Fruit fly (Drosophila melanogaster) whole organism, prepupa: ENCODE measurements around the gene CG7974.

Source experiments
- Blimp-1 ChIP-seq: fragments of 200-800 bp; sonication (Bioruptor generic); optimal IDR thresholded peaks from 3 replicates; lab custom pipeline; 2017; ENCODE audit warnings: missing biosample characterization, missing genetic modification characterization, mild to moderate bottlenecking, moderate library complexity, missing genetic modification reagents
- CG10631 ChIP-seq: fragments of 200-800 bp; sonication (Bioruptor generic); optimal IDR thresholded peaks from 2 replicates; lab custom pipeline; 2016; ENCODE audit warnings: missing biosample characterization, missing genetic modification characterization
- CG11762 ChIP-seq: fragments of 200-800 bp; sonication (Bioruptor generic); optimal IDR thresholded peaks from 3 replicates; lab custom pipeline; 2016; ENCODE audit warnings: missing biosample characterization, missing genetic modification characterization; ENCODE audit not compliant: insufficient read depth
- CG11902 ChIP-seq: fragments of 200-800 bp; sonication (Bioruptor generic); optimal IDR thresholded peaks from 3 replicates; lab custom pipeline; 2016; ENCODE audit warnings: missing biosample characterization, missing genetic modification characterization
- CG15336 ChIP-seq: fragments of 200-800 bp; sonication (Bioruptor generic); IDR thresholded peaks from 2 replicates; pipeline ENCODE4 v1.3.6; 2022; ENCODE audit warnings: missing biosample characterization, missing genetic modification characterization
- CG1621 ChIP-seq: fragments of 200-800 bp; sonication (Bioruptor generic); optimal IDR thresholded peaks from 3 replicates; lab custom pipeline; 2018; ENCODE audit warnings: missing biosample characterization, mild to moderate bottlenecking, missing genetic modification characterization
- CG32006 ChIP-seq: fragments of 200-800 bp; sonication (Bioruptor generic); optimal IDR thresholded peaks from 3 replicates; lab custom pipeline; 2017; ENCODE audit warnings: missing biosample characterization, mild to moderate bottlenecking, missing genetic modification characterization
- CG34406 ChIP-seq: fragments of 200-800 bp; sonication (Bioruptor generic); optimal IDR thresholded peaks from 3 replicates; lab custom pipeline; 2016; ENCODE audit warnings: missing biosample characterization, missing genetic modification characterization
- CG3919 ChIP-seq: fragments of 200-800 bp; sonication (Bioruptor generic); optimal IDR thresholded peaks from 3 replicates; lab custom pipeline; 2016; ENCODE audit warnings: missing biosample characterization, missing genetic modification characterization
- CG4318 ChIP-seq: fragments of 200-800 bp; sonication (Bioruptor generic); optimal IDR thresholded peaks from 3 replicates; lab custom pipeline; 2017; ENCODE audit warnings: missing biosample characterization, mild to moderate bottlenecking, missing genetic modification characterization
- CG6276 ChIP-seq: fragments of 200-800 bp; sonication (Bioruptor generic); optimal IDR thresholded peaks from 2 replicates; lab custom pipeline; 2017; ENCODE audit warnings: missing biosample characterization, mild to moderate bottlenecking, missing genetic modification characterization
- CG6808 ChIP-seq: fragments of 200-800 bp; sonication (Bioruptor generic); optimal IDR thresholded peaks from 3 replicates; lab custom pipeline; 2017; ENCODE audit warnings: missing biosample characterization, missing genetic modification characterization, mild to moderate bottlenecking, moderate library complexity, missing genetic modification reagents
- CG6854 ChIP-seq: fragments of 200-800 bp; sonication (Bioruptor generic); optimal IDR thresholded peaks from 2 replicates; lab custom pipeline; 2017; ENCODE audit warnings: missing biosample characterization, mild to moderate bottlenecking, missing genetic modification characterization
- CG7368 ChIP-seq: fragments of 200-800 bp; sonication (Bioruptor generic); optimal IDR thresholded peaks from 3 replicates; lab custom pipeline; 2016; ENCODE audit warnings: missing biosample characterization, missing genetic modification characterization
- CG8119 ChIP-seq: fragments of 200-800 bp; sonication (Bioruptor generic); IDR thresholded peaks from 3 replicates; pipeline ENCODE4 v1.3.6; 2022; ENCODE audit warnings: missing biosample characterization, missing genetic modification characterization
- CG8319 ChIP-seq: fragments of 200-800 bp; sonication (Bioruptor generic); optimal IDR thresholded peaks from 3 replicates; lab custom pipeline; 2016; ENCODE audit warnings: missing biosample characterization, missing genetic modification characterization
- CG8632 ChIP-seq: fragments of 200-800 bp; sonication (Bioruptor generic); optimal IDR thresholded peaks from 3 replicates; lab custom pipeline; 2016; ENCODE audit warnings: missing biosample characterization, missing genetic modification characterization
- CG9139 ChIP-seq: fragments of 200-800 bp; sonication (Bioruptor generic); optimal IDR thresholded peaks from 3 replicates; lab custom pipeline; 2017; ENCODE audit warnings: missing biosample characterization, mild to moderate bottlenecking, missing genetic modification characterization
- Eip78C ChIP-seq: fragments of 200-800 bp; sonication (Bioruptor generic); peaks from one replicate; lab custom pipeline; 2016; ENCODE audit warnings: missing biosample characterization, missing genetic modification characterization
- Eip93F ChIP-seq: fragments of 200-800 bp; sonication (Bioruptor generic); optimal IDR thresholded peaks from 2 replicates; lab custom pipeline; 2016; ENCODE audit warnings: missing biosample characterization, mild to moderate bottlenecking, missing genetic modification characterization
- Ets21C ChIP-seq: fragments of 200-800 bp; sonication (Bioruptor generic); optimal IDR thresholded peaks from 3 replicates; lab custom pipeline; 2016; ENCODE audit warnings: missing biosample characterization, missing genetic modification characterization
- Gug ChIP-seq: fragments of 200-800 bp; sonication (Bioruptor generic); IDR thresholded peaks from 2 replicates; pipeline ENCODE4 v1.3.6; 2022; ENCODE audit warnings: missing biosample characterization, missing genetic modification characterization
- Hr38 ChIP-seq: sonication (Bioruptor generic); optimal IDR thresholded peaks from 2 replicates; lab custom pipeline; 2016; ENCODE audit warnings: missing biosample characterization, missing genetic modification characterization
- Hr39 ChIP-seq: fragments of 200-800 bp; sonication (Bioruptor generic); optimal IDR thresholded peaks from 2 replicates; lab custom pipeline; 2016; ENCODE audit warnings: missing biosample characterization, missing genetic modification characterization
- Hr4 ChIP-seq: fragments of 200-800 bp; sonication (Bioruptor generic); optimal IDR thresholded peaks from 3 replicates; lab custom pipeline; 2016; ENCODE audit warnings: missing biosample characterization, missing genetic modification characterization
- OdsH ChIP-seq: fragments of 200-800 bp; sonication (Bioruptor generic); optimal IDR thresholded peaks from 3 replicates; lab custom pipeline; 2016; ENCODE audit warnings: missing biosample characterization, missing genetic modification characterization
- Smox ChIP-seq: fragments of 200-800 bp; sonication (Bioruptor generic); optimal IDR thresholded peaks from 3 replicates; lab custom pipeline; 2016; ENCODE audit warnings: missing biosample characterization, missing genetic modification characterization
- Sox102F ChIP-seq: fragments of 200-800 bp; sonication (Bioruptor generic); optimal IDR thresholded peaks from 2 replicates; lab custom pipeline; 2016; ENCODE audit warnings: missing biosample characterization, mild to moderate bottlenecking, missing genetic modification characterization
- Sox15 ChIP-seq: fragments of 200-800 bp; sonication (Bioruptor generic); optimal IDR thresholded peaks from 3 replicates; lab custom pipeline; 2016; ENCODE audit warnings: missing biosample characterization, missing genetic modification characterization
- achi ChIP-seq: fragments of 200-800 bp; sonication (Bioruptor generic); optimal IDR thresholded peaks from 3 replicates; lab custom pipeline; 2016; ENCODE audit warnings: missing biosample characterization, missing genetic modification characterization
- acj6 ChIP-seq: fragments of 200-800 bp; sonication (Bioruptor generic); optimal IDR thresholded peaks from 3 replicates; lab custom pipeline; 2016; ENCODE audit warnings: missing biosample characterization, missing genetic modification characterization
- cyc ChIP-seq: fragments of 200-800 bp; sonication (Bioruptor generic); optimal IDR thresholded peaks from 3 replicates; lab custom pipeline; 2016; ENCODE audit warnings: missing biosample characterization, missing genetic modification characterization
- dac ChIP-seq: fragments of 200-800 bp; sonication (Bioruptor generic); optimal IDR thresholded peaks from 2 replicates; lab custom pipeline; 2017; ENCODE audit warnings: missing biosample characterization, mild to moderate bottlenecking, missing genetic modification characterization
- dsx ChIP-seq: fragments of 200-800 bp; optimal IDR thresholded peaks from 3 replicates; lab custom pipeline; 2019; ENCODE audit warnings: missing biosample characterization, mild to moderate bottlenecking, missing genetic modification characterization, moderate library complexity; ENCODE audit not compliant: poor library complexity, severe bottlenecking
- eg ChIP-seq: fragments of 200-800 bp; sonication (Bioruptor generic); IDR thresholded peaks from 3 replicates; pipeline ENCODE4 v1.3.6; 2022; ENCODE audit warnings: missing biosample characterization, missing genetic modification characterization
- fd59A ChIP-seq: fragments of 200-800 bp; sonication (Bioruptor generic); optimal IDR thresholded peaks from 2 replicates; lab custom pipeline; 2017; ENCODE audit warnings: missing biosample characterization, mild to moderate bottlenecking, missing genetic modification characterization, missing genetic modification reagents
- fkh ChIP-seq: fragments of 200-800 bp; sonication (Bioruptor generic); optimal IDR thresholded peaks from 3 replicates; lab custom pipeline; 2017; ENCODE audit warnings: missing biosample characterization, mild to moderate bottlenecking, missing genetic modification characterization, moderate library complexity
- net ChIP-seq: fragments of 200-800 bp; sonication (Bioruptor generic); optimal IDR thresholded peaks from 3 replicates; lab custom pipeline; 2016; ENCODE audit warnings: missing biosample characterization, missing genetic modification characterization
- pdm3 ChIP-seq: fragments of 200-800 bp; sonication (Bioruptor generic); optimal IDR thresholded peaks from 3 replicates; lab custom pipeline; 2016; ENCODE audit warnings: missing biosample characterization, missing genetic modification characterization
- salr ChIP-seq, 2 experiments: fragments of 200-800 bp; sonication (Bioruptor generic); optimal IDR thresholded peaks; 3 replicates each; lab custom pipeline; 2016 to 2018; ENCODE audit warnings: missing biosample characterization in 2 of 2, missing genetic modification characterization in 2 of 2, mild to moderate bottlenecking in 1 of 2
- spab ChIP-seq: fragments of 200-800 bp; sonication (Bioruptor generic); optimal IDR thresholded peaks from 2 replicates; lab custom pipeline; 2017; ENCODE audit warnings: missing biosample characterization, mild to moderate bottlenecking, missing genetic modification characterization, missing genetic modification reagents
- ss ChIP-seq, 2 experiments: fragments of 200-800 bp; sonication (Bioruptor generic); optimal IDR thresholded peaks; 2 replicates in 1 of 2; 3 replicates in 1 of 2; lab custom pipeline; 2017 to 2018; ENCODE audit warnings: mild to moderate bottlenecking in 2 of 2, missing biosample characterization in 2 of 2, missing genetic modification characterization in 2 of 2, moderate library complexity in 1 of 2
- svp ChIP-seq: fragments of 200-800 bp; sonication (Bioruptor generic); peaks from one replicate; lab custom pipeline; 2016; ENCODE audit warnings: missing biosample characterization, missing genetic modification characterization
- topi ChIP-seq: fragments of 200-800 bp; sonication (Bioruptor generic); optimal IDR thresholded peaks from 3 replicates; lab custom pipeline; 2016; ENCODE audit warnings: missing biosample characterization, missing genetic modification characterization
- vri ChIP-seq: fragments of 200-800 bp; sonication (Bioruptor generic); optimal IDR thresholded peaks from 3 replicates; lab custom pipeline; 2016; ENCODE audit warnings: missing biosample characterization, mild to moderate bottlenecking, missing genetic modification characterization

CG7974 gene

DNA sequence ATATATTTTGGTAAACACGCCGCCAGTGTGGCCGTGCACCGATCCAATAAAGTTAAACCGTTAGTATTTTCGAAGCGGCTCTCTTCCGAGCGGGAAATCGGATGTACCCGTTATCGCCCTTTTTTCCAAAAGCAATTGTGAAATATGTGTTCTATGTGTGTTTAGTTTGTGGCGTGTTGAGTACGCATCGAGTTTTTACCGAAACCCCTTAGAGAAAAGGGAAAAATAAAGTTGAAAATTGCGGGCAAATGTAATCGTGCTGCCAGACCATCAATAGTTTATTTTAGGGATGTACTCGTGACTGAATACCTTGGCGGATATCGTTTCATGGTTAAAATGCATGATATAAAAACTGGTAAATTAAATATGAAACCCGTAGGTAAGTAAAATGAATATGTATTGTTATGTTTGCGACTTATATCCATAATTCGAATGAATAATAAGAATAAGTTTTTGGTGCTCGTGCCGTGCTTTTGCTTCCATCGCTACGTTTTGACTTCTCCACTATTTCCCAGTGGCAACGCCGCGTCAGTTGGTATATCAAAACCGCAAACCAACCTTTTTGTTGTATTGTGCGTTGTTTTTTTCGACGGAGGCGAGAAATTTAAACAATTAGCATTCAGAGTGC is 25.6 kb upstream of the CG7974 start, which contains the start of the genes Mettl2 and Bgb (continued):
- TF ChIP-seq Sox15 = peak; percentile 79
- TF ChIP-seq vri (GFP tag; lab: Kevin White, UChicago) = no peak
- no peak for TF ChIP-seq spab (GFP tag; lab: Kevin White, UChicago)
- no peak for TF ChIP-seq Blimp-1 (GFP tag; lab: Kevin White, UChicago)
- TF ChIP-seq CG8632 (GFP tag; lab: Kevin White, UChicago) = peak; percentile 51
- no peak for TF ChIP-seq CG4318
- no peak for TF ChIP-seq fkh (GFP tag; lab: Kevin White, UChicago)
- peak; percentile 73; the same call in 2 of the 3 replicates for TF ChIP-seq eg (GFP tag; lab: Robert Waterston, UW)
- no peak for TF ChIP-seq svp (GFP tag; lab: Kevin White, UChicago)
- peak; percentile 81 for TF ChIP-seq Hr4 (GFP tag; lab: Kevin White, UChicago)
- peak; percentile 72 for TF ChIP-seq CG32006
- no peak for TF ChIP-seq Hr38 (GFP tag; lab: Kevin White, UChicago)
- TF ChIP-seq CG6808 (GFP tag; lab: Kevin White, UChicago) = no peak
- TF ChIP-seq Smox (GFP tag; lab: Kevin White, UChicago) = peak; percentile 73
- TF ChIP-seq Eip93F (GFP tag; lab: Kevin White, UChicago) = no peak
- TF ChIP-seq CG8319 (GFP tag; lab: Kevin White, UChicago) = peak; percentile 64
- TF ChIP-seq fd59A = peak; percentile 32
- TF ChIP-seq CG6854 (GFP tag; lab: Kevin White, UChicago) = no peak
- peak; percentile 79 for TF ChIP-seq CG11902
- TF ChIP-seq CG9139 (GFP tag; lab: Kevin White, UChicago) = peak; percentile 6
- no peak for TF ChIP-seq dsx (GFP tag; lab: Kevin White, UChicago)
- TF ChIP-seq CG3919 (GFP tag; lab: Kevin White, UChicago) = peak; percentile 74
- TF ChIP-seq CG34406 (GFP tag; lab: Kevin White, UChicago) = peak; percentile 58
- TF ChIP-seq CG6276 (GFP tag; lab: Kevin White, UChicago) = no peak
- peak; percentile 85 for TF ChIP-seq Ets21C
- TF ChIP-seq salr (GFP tag; optimal IDR thresholded peaks at IDR 0.05; lab: Kevin White, UChicago) = peak in 1 of 2 experiments; percentile 29

- TF ChIP-seq cyc (GFP tag; lab: Kevin White, UChicago) (peak; percentile 96), CG8632 (GFP tag; lab: Kevin White, UChicago) (peak; percentile 98), CG3919 (GFP tag; lab: Kevin White, UChicago) (peak; percentile 96), Sox15 (peak; percentile 97), spab (GFP tag; lab: Kevin White, UChicago) (peak; percentile 89), Hr39 (GFP tag; lab: Kevin White, UChicago) (peak; percentile 97), Sox102F (GFP tag; lab: Kevin White, UChicago) (peak; percentile 97), achi (GFP tag; lab: Kevin White, UChicago) (peak; percentile 97), CG10631 (peak; percentile 98), pdm3 (GFP tag; lab: Kevin White, UChicago) (peak; percentile 98), CG1621 (tag; lab: Kevin White, UChicago) (peak; percentile 95), net (peak; percentile 96), Gug (GFP tag; lab: Robert Waterston, UW) (peak; percentile 96), Eip78C (peak; percentile 100), topi (GFP tag; lab: Kevin White, UChicago) (peak; percentile 98), OdsH (GFP tag; lab: Kevin White, UChicago) (peak; percentile 99), eg (GFP tag; lab: Robert Waterston, UW) (peak; percentile 98), Hr38 (GFP tag; lab: Kevin White, UChicago) (peak; percentile 70), fd59A (peak; percentile 96), CG15336 (GFP tag; lab: Robert Waterston, UW) (peak; percentile 99), salr (GFP tag; optimal IDR thresholded peaks at IDR 0.05; lab: Kevin White, UChicago) (peak; percentile 94), CG6854 (GFP tag; lab: Kevin White, UChicago) (peak; percentile 82), CG11762 (GFP tag; lab: Kevin White, UChicago) (peak; percentile 94), Hr4 (GFP tag; lab: Kevin White, UChicago) (peak; percentile 98), CG8319 (GFP tag; lab: Kevin White, UChicago) (peak; percentile 96), dsx (GFP tag; lab: Kevin White, UChicago) (peak; percentile 98), acj6 (GFP tag; lab: Kevin White, UChicago) (peak; percentile 99), CG7368 (peak; percentile 91), vri (GFP tag; lab: Kevin White, UChicago) (no peak), Smox (GFP tag; lab: Kevin White, UChicago) (peak; percentile 97), ss (GFP tag; optimal IDR thresholded peaks at IDR 0.05; lab: Kevin White, UChicago) (peak; percentile 94 to 97), dac (GFP tag; lab: Kevin White, UChicago) (peak; percentile 91), CG8119 (peak; percentile 99)
Measured at dm6 chr3L:1644920-1645567, 19.9 kb upstream of the CG7974 start, which contains the start of the genes alphaCOP and CG13919. Gene alphaCOP (minus strand): TSS chr3L:1645199. Gene CG13919 (plus strand): TSS chr3L:1645467.
